Worm (Caenorhabditis elegans) whole organism, L4 larva: ENCODE data around the gene sec-61.B.

ENCODE experiments used
- D1046.2 ChIP-seq: fragments of 200-800 bp; sonication (Bioruptor generic); IDR thresholded peaks from 2 replicates; pipeline ENCODE4 v1.3.6; 2022; ENCODE audit warnings: missing genetic modification characterization, missing compliant biosample characterization
- F10B5.3 ChIP-seq: sonication (generic microtip); optimal IDR thresholded peaks from 2 replicates; lab custom pipeline; 2016; ENCODE audit warnings: mild to moderate bottlenecking, missing genetic modification characterization, missing compliant biosample characterization
- F37D6.2 ChIP-seq: sonication (generic microtip); optimal IDR thresholded peaks from 2 replicates; lab custom pipeline; 2016; ENCODE audit warnings: mild to moderate bottlenecking, missing genetic modification characterization, missing compliant biosample characterization
- F44E2.7 ChIP-seq: fragments of 200-800 bp; sonication (Bioruptor generic); IDR thresholded peaks from 2 replicates; pipeline ENCODE4 v2.1.2; 2022; ENCODE audit warnings: missing genetic modification characterization, missing compliant biosample characterization
- F49E8.2 ChIP-seq: sonication (generic microtip); optimal IDR thresholded peaks from 2 replicates; lab custom pipeline; 2016; ENCODE audit warnings: missing compliant biosample characterization, mild to moderate bottlenecking, missing genetic modification characterization, borderline replicate concordance
- Y48G9A.11 ChIP-seq: fragments of 200-800 bp; sonication (Bioruptor generic); IDR thresholded peaks from 2 replicates; pipeline ENCODE4 v1.3.6; 2022; ENCODE audit warnings: missing genetic modification reagents, missing genetic modification characterization, missing compliant biosample characterization
- ZK337.2 ChIP-seq: fragments of 200-800 bp; sonication (Bioruptor generic); IDR thresholded peaks from 2 replicates; pipeline ENCODE4 v1.3.6; 2022; ENCODE audit warnings: missing genetic modification reagents, missing genetic modification characterization, missing compliant biosample characterization
- aly-2 ChIP-seq: sonication (generic microtip); optimal IDR thresholded peaks from 2 replicates; lab custom pipeline; 2018; ENCODE audit warnings: missing biosample characterization, missing genetic modification characterization
- ama-1 ChIP-seq: fragments of 150-350 bp; optimal IDR thresholded peaks from 2 replicates; lab custom pipeline; 2014; ENCODE audit warnings: inconsistent platforms, mixed read lengths
- daf-16 ChIP-seq, 3 experiments: sonication (generic microtip); optimal IDR thresholded peaks; 2 replicates each; lab custom pipeline; 2016 to 2017; ENCODE audit warnings: missing genetic modification characterization in 3 of 3, missing genetic modification reagents in 3 of 3, mild to moderate bottlenecking in 2 of 3, missing compliant biosample characterization in 2 of 3, missing biosample characterization in 1 of 3, moderate library complexity in 1 of 3
- dve-1 ChIP-seq: sonication (generic microtip); optimal IDR thresholded peaks from 2 replicates; lab custom pipeline; 2017; ENCODE audit warnings: antibody characterized with exemption, mild to moderate bottlenecking, missing genetic modification characterization, missing compliant biosample characterization; ENCODE audit not compliant: insufficient read depth
- egl-27 ChIP-seq: sonication (generic microtip); optimal IDR thresholded peaks from 3 replicates; lab custom pipeline; 2017; ENCODE audit warnings: missing biosample characterization, missing genetic modification reagents, missing genetic modification characterization
- egl-43 ChIP-seq: fragments of 200-800 bp; sonication (Bioruptor generic); IDR thresholded peaks from 2 replicates; pipeline ENCODE4 v1.3.6; 2022; ENCODE audit warnings: missing genetic modification reagents, missing genetic modification characterization, missing compliant biosample characterization
- hlh-11 ChIP-seq: fragments of 200-800 bp; sonication (Bioruptor generic); optimal IDR thresholded peaks from 2 replicates; lab custom pipeline; 2018; ENCODE audit warnings: mild to moderate bottlenecking, missing genetic modification characterization, missing compliant biosample characterization
- hlh-30 ChIP-seq: sonication (generic microtip); optimal IDR thresholded peaks from 2 replicates; lab custom pipeline; 2017; ENCODE audit warnings: antibody characterized with exemption, mild to moderate bottlenecking, missing genetic modification characterization, missing compliant biosample characterization; ENCODE audit not compliant: insufficient read depth
- jun-1 ChIP-seq: fragments of 150-350 bp; optimal IDR thresholded peaks from 2 replicates; lab custom pipeline; 2014; ENCODE audit warnings: missing biosample characterization, missing genetic modification reagents, missing genetic modification characterization
- lim-7 ChIP-seq: fragments of 200-800 bp; sonication (Bioruptor generic); IDR thresholded peaks from 2 replicates; pipeline ENCODE4 v1.3.6; 2022; ENCODE audit warnings: missing genetic modification characterization, missing compliant biosample characterization
- lin-1 ChIP-seq: fragments of 200-800 bp; sonication (Bioruptor generic); IDR thresholded peaks from 2 replicates; pipeline ENCODE4 v1.3.6; 2022; ENCODE audit warnings: missing genetic modification reagents, missing genetic modification characterization, missing compliant biosample characterization
- lin-15B ChIP-seq: fragments of 150-350 bp; sonication (generic microtip); optimal IDR thresholded peaks from 3 replicates; lab custom pipeline; 2014; ENCODE audit warnings: missing biosample characterization, missing genetic modification characterization
- lin-29 ChIP-seq: fragments of 200-800 bp; sonication (Bioruptor generic); IDR thresholded peaks from 2 replicates; pipeline ENCODE4 v1.3.6; 2022; ENCODE audit warnings: missing genetic modification reagents, missing genetic modification characterization, missing compliant biosample characterization
- lin-39 ChIP-seq: fragments of 150-350 bp; optimal IDR thresholded peaks from 2 replicates; lab custom pipeline; 2014; ENCODE audit warnings: missing biosample characterization, missing genetic modification reagents, missing genetic modification characterization
- lir-3 ChIP-seq: sonication (generic microtip); optimal IDR thresholded peaks from 2 replicates; lab custom pipeline; 2016; ENCODE audit warnings: mild to moderate bottlenecking, missing genetic modification characterization, missing compliant biosample characterization
- lsy-2 ChIP-seq, 2 experiments: fragments of 150-350 bp in 1 of 2; sonication (generic microtip) in 1 of 2; optimal IDR thresholded peaks; 2 replicates each; lab custom pipeline; 2014 to 2017; ENCODE audit warnings: missing biosample characterization in 2 of 2, missing genetic modification characterization in 2 of 2
- madf-5 ChIP-seq, 2 experiments: fragments of 200-800 bp; sonication (Bioruptor generic); IDR thresholded peaks; 2 replicates each; pipeline ENCODE4 v1.3.6; 2022; ENCODE audit warnings: missing compliant biosample characterization in 2 of 2, missing genetic modification characterization in 2 of 2
- mes-2 ChIP-seq: sonication (generic microtip); optimal IDR thresholded peaks from 2 replicates; lab custom pipeline; 2016; ENCODE audit warnings: missing genotype, mild to moderate bottlenecking, missing genetic modification characterization, missing compliant biosample characterization; ENCODE audit not compliant: poor library complexity, severe bottlenecking
- mxl-3 ChIP-seq: fragments of 200-800 bp; sonication (Bioruptor generic); optimal IDR thresholded peaks from 2 replicates; lab custom pipeline; 2018; ENCODE audit warnings: mild to moderate bottlenecking, missing genetic modification characterization, missing compliant biosample characterization
- nhr-102 ChIP-seq: sonication (generic microtip); optimal IDR thresholded peaks from 2 replicates; lab custom pipeline; 2016; ENCODE audit warnings: mild to moderate bottlenecking, missing genetic modification characterization, moderate library complexity, missing compliant biosample characterization
- nhr-111 ChIP-seq: fragments of 200-800 bp; sonication (Bioruptor generic); optimal IDR thresholded peaks from 2 replicates; lab custom pipeline; 2018; ENCODE audit warnings: mild to moderate bottlenecking, missing genetic modification characterization, missing compliant biosample characterization
- nhr-237 ChIP-seq: sonication (generic microtip); optimal IDR thresholded peaks from 2 replicates; lab custom pipeline; 2017; ENCODE audit warnings: missing biosample characterization, missing genetic modification characterization
- nhr-41 ChIP-seq: fragments of 200-800 bp; sonication (Bioruptor generic); IDR thresholded peaks from 2 replicates; pipeline ENCODE4 v1.3.6; 2022; ENCODE audit warnings: missing genetic modification reagents, missing genetic modification characterization, missing compliant biosample characterization
- nhr-6 ChIP-seq: fragments of 150-350 bp; optimal IDR thresholded peaks from 2 replicates; lab custom pipeline; 2014; ENCODE audit warnings: missing biosample characterization, missing genetic modification characterization
- nhr-76 ChIP-seq: fragments of 150-350 bp; optimal IDR thresholded peaks from 2 replicates; lab custom pipeline; 2014; ENCODE audit warnings: missing biosample characterization, missing genetic modification characterization
- nhr-77 ChIP-seq: fragments of 150-350 bp; optimal IDR thresholded peaks from 2 replicates; lab custom pipeline; 2014; ENCODE audit warnings: missing biosample characterization, missing genetic modification characterization
- php-3 ChIP-seq: fragments of 200-800 bp; sonication (Bioruptor generic); IDR thresholded peaks from 2 replicates; pipeline ENCODE4 v1.3.6; 2022; ENCODE audit warnings: missing genetic modification reagents, missing genetic modification characterization, missing compliant biosample characterization
- saeg-2 ChIP-seq: fragments of 200-800 bp; sonication (Bioruptor generic); IDR thresholded peaks from 2 replicates; pipeline ENCODE4 v1.3.6; 2022; ENCODE audit warnings: missing genetic modification reagents, missing genetic modification characterization, missing compliant biosample characterization
- snpc-1.2 ChIP-seq: fragments of 200-800 bp; sonication (Bioruptor generic); IDR thresholded peaks from 2 replicates; pipeline ENCODE4 v1.3.6; 2022; ENCODE audit warnings: missing genetic modification reagents, missing genetic modification characterization, missing compliant biosample characterization
- snpc-4 ChIP-seq: fragments of 150-350 bp; optimal IDR thresholded peaks from 2 replicates; lab custom pipeline; 2014; ENCODE audit warnings: missing biosample characterization, missing genetic modification characterization
- tra-1 ChIP-seq: fragments of 200-800 bp; sonication (Bioruptor generic); IDR thresholded peaks from 2 replicates; pipeline ENCODE4 v1.3.6; 2022; ENCODE audit warnings: missing genetic modification reagents, missing genetic modification characterization, missing compliant biosample characterization
- vab-7 ChIP-seq: fragments of 200-800 bp; sonication (Bioruptor generic); IDR thresholded peaks from 2 replicates; pipeline ENCODE4 v1.3.6; 2022; ENCODE audit warnings: missing genetic modification reagents, missing genetic modification characterization, missing compliant biosample characterization
- zip-2 ChIP-seq: fragments of 150-350 bp; optimal IDR thresholded peaks from 2 replicates; lab custom pipeline; 2014; ENCODE audit warnings: missing biosample characterization, missing genetic modification characterization
- ztf-11 ChIP-seq: fragments of 150-350 bp; optimal IDR thresholded peaks from 2 replicates; lab custom pipeline; 2014; ENCODE audit warnings: missing biosample characterization, missing genetic modification characterization

The sec-61.B gene

DNA sequence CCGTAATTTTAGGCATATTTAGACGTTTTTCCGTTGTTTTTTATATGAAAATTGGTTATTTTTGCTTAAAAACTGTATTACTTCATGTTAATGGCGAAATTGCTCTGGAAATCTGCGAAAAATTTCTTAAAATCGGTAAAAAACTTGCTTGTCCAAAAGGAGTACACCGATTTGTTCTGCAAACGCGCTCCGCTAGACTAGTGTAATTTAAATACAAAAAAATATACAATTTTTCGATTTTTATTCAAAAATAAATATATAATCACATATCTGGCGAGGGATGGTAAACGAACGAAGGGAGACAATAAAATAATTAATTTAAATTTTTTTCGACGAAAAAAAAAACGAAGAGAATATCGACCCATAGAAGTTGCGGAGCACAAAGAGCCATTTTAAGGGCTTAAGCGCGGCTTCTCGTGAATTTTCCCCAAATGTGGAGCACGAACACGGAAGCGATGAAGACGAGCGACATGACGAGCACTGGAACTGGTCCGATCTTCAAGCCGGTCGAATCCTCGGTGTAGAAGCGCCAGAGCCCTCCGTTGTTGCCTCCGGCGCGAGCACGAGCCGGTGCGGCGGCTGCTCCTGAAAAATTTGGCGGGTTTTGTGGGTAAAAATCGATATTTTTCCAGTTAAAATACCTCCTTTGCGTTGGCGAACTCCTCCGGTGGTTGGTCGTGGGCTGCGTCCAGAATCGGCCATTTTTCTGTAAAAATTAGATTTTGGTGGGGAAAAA is at the start of gene sec-61.B (continued):
- no peak for TF ChIP-seq snpc-4 (tag; lab: Kevin White, UChicago)
- TF ChIP-seq daf-16 (GFP tag; optimal IDR thresholded peaks at IDR 0.05; lab: Kevin White, UChicago), result no peak
- TF ChIP-seq daf-16 (tag; optimal IDR thresholded peaks at IDR 0.05; lab: Kevin White, UChicago), result peak; percentile 15
- no peak for TF ChIP-seq egl-27 (tag; lab: Kevin White, UChicago)
- TF ChIP-seq hlh-11 (tag; lab: Kevin White, UChicago), result no peak
- no peak for TF ChIP-seq madf-5 (GFP tag; IDR thresholded peaks at IDR 0.05; lab: Robert Waterston, UW)
- no peak for TF ChIP-seq php-3 (GFP tag; lab: Robert Waterston, UW)
- TF ChIP-seq D1046.2 (GFP tag; lab: Robert Waterston, UW), result no peak
- TF ChIP-seq lin-15B, result no peak
- no peak for TF ChIP-seq mes-2 (tag; lab: Kevin White, UChicago)
- no peak for TF ChIP-seq nhr-237 (tag; lab: Kevin White, UChicago)
- TF ChIP-seq nhr-41, result no peak
- no peak for TF ChIP-seq ZK337.2 (GFP tag; lab: Robert Waterston, UW)
- no peak for TF ChIP-seq saeg-2 (GFP tag; lab: Robert Waterston, UW)
- peak in 1 of 2 experiments; percentile 62 for TF ChIP-seq lsy-2 (tag; optimal IDR thresholded peaks at IDR 0.05; lab: Kevin White, UChicago)
- no peak for TF ChIP-seq snpc-1.2
- no peak for TF ChIP-seq nhr-6 (tag; lab: Kevin White, UChicago)
- no peak for TF ChIP-seq tra-1
- TF ChIP-seq lin-1 (GFP tag; lab: Robert Waterston, UW), result no peak
- TF ChIP-seq lin-29 (GFP tag; lab: Robert Waterston, UW), result no peak
- TF ChIP-seq mxl-3 (GFP tag; lab: Kevin White, UChicago), result no peak
- peak; percentile 20; the same call in 1 of the 2 replicates for TF ChIP-seq vab-7
- peak; percentile 6 for TF ChIP-seq nhr-77 (tag; lab: Kevin White, UChicago)
- no peak for TF ChIP-seq F37D6.2
- TF ChIP-seq lim-7 (GFP tag; lab: Robert Waterston, UW), result no peak
- no peak for TF ChIP-seq jun-1 (tag; lab: Kevin White, UChicago)
- TF ChIP-seq ama-1 (lab: Kevin White, UChicago), result no peak
- TF ChIP-seq nhr-76, result no peak
- peak; percentile 21 for TF ChIP-seq dve-1 (tag; lab: Kevin White, UChicago)
- peak; percentile 60 for TF ChIP-seq nhr-102
- no peak for TF ChIP-seq hlh-30 (tag; lab: Kevin White, UChicago)
- no peak for TF ChIP-seq F49E8.2 (tag; lab: Kevin White, UChicago)
- no peak for TF ChIP-seq lin-39 (tag; lab: Kevin White, UChicago)
- TF ChIP-seq ztf-11 (tag; lab: Kevin White, UChicago), result no peak
- no peak for TF ChIP-seq nhr-111 (GFP tag; lab: Kevin White, UChicago)
- no peak for TF ChIP-seq aly-2 (tag; lab: Kevin White, UChicago)
- TF ChIP-seq F44E2.7 (GFP tag; lab: Robert Waterston, UW), result no peak
- TF ChIP-seq egl-43 (GFP tag; lab: Robert Waterston, UW), result 0 out of 2 replicates have a peak, but pooled peaks have one; percentile 21
- TF ChIP-seq zip-2 (tag; lab: Kevin White, UChicago), result no peak
- TF ChIP-seq F10B5.3 (tag; lab: Kevin White, UChicago), result no peak
- TF ChIP-seq Y48G9A.11, result 0 out of 2 replicates have a peak, but pooled peaks have one; percentile 36
- no peak for TF ChIP-seq lir-3
- TF ChIP-seq, all 104 proteins: peak for 19
